Fruit fly (Drosophila melanogaster) whole organism, larva: ENCODE results near the gene CG32719.

Source experiments
- noc ChIP-seq: fragments of 200-800 bp; sonication (Bioruptor generic); optimal IDR thresholded peaks from 3 replicates; lab custom pipeline; 2019; ENCODE audit warnings: missing biosample characterization, mild to moderate bottlenecking, missing genetic modification characterization, moderate library complexity

Gene CG32719

dm6 chrX:7547892-7548291 lies at the start of gene CG32719:
TSS of gene CG32719 (minus strand) at chrX:7547992.
- TF ChIP-seq noc (tag; lab: Kevin White, UChicago) = no peak

dm6 chrX:7593051-7593450 lies 45.3 kb upstream of the CG32719 start:
- TF ChIP-seq noc (tag; lab: Kevin White, UChicago) = no peak

DNA sequence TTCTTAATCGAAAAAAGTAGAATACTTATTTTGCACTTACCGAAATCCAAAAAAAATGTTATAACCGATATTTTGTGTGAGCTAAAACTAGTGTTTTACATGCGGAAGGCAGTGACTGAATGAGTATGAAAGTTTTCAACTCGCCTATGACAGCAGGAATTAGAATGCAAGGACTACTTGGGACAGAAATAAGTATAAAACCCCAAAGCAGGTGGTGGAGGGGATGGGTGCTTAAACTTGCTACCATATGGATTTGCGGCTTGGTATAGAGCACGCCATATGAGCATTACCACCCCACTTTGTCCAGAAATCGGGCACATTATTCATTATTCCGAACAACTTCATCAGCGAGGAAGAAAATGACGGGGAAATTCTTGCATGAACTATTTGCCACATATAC lies 38.2 kb upstream of the CG32719 start, which contains the start of gene CG12689:
Gene CG12689 (minus strand): TSS at position 101 of the 400 bp plus-strand sequence.
- no peak for TF ChIP-seq noc (tag; lab: Kevin White, UChicago)

DNA sequence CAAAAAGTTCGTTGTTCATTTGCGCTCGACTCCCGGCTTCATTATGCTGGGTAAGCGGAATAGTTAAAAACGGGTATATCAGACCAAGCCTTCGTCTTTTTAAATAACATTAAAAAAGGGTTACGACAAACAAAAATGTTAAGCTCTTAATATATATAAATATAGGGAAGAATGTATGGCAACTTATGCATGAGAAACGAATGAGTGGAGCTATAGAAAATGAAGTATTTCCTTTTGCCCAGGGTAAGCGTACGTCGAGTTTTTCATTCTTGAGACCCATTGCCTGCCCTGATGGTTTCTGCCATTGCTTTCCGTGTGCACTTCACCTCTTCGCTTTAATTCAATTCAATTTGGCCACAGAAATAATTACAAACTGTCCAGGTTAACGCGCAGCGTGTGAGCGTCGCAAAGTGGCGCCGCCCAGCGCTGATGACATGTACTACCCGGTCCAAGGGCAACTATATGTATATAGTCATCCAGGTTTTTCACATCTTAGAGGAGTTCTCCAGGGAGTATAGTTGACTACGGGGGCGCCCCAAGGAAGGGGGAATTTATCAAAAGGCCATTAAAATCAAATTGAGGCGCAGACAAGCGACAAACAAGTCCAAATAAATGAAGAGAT lies 33.5 kb upstream of the CG32719 start:
- TF ChIP-seq noc (tag; lab: Kevin White, UChicago) = no peak

DNA sequence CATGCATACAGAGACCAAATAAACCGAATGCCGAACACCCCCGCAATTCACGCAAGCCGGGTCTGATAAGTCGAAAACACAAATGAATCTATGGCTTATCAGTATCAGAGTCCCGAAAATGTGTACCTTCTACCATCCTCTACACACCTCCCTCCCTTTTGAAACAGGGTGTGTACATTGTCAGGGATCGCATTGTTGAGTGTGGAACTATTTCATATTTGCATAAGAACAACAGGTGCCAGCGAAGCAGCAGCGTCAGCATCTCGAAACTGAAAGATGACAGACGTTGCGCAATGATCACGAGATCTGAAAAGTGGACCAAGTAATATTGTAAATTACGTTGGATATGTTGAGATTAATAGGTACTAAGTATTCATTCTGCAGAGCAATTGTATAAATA lies 32.0 kb upstream of the CG32719 start:
- TF ChIP-seq noc (tag; lab: Kevin White, UChicago) = no peak

dm6 chrX:7579023-7579422 lies 31.2 kb upstream of the CG32719 start:
- TF ChIP-seq noc (tag; lab: Kevin White, UChicago) = peak; percentile 42

- TF ChIP-seq noc (tag; lab: Kevin White, UChicago) = no peak
These were observed 26.2 kb upstream of the CG32719 start, which contains the start of gene CG11369 for dm6 chrX:7573990-7574389. TSS of gene CG11369 (plus strand) at chrX:7574290.

dm6 chrX:7571200-7571599 lies 23.4 kb upstream of the CG32719 start:
- no peak for TF ChIP-seq noc (tag; lab: Kevin White, UChicago)

dm6 chrX:7569708-7570107 lies 21.9 kb upstream of the CG32719 start:
- no peak for TF ChIP-seq noc (tag; lab: Kevin White, UChicago)

DNA sequence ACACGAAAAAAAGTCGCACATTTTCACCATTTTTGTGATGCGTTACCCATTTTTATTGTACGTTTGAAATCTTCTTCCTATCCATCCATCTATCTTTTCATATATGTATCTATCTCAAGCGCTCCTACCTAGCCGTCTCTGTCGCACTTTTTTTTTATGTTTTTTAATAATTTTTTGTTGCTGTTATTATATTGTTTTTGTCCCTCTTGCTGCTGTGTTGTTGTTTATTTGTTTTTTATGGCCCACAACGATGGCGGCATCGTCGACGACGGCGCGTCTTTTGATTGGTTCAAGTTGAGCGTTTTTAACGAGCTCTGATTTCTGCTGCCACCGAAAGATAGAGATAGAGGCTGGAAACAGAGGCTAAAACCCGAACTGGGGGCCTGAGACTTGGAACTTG lies 20.5 kb upstream of the CG32719 start:
- TF ChIP-seq noc (tag; lab: Kevin White, UChicago) = no peak

- no peak for TF ChIP-seq noc (tag; lab: Kevin White, UChicago)
These were observed 14.8 kb upstream of the CG32719 start for dm6 chrX:7562622-7563021.

- no peak for TF ChIP-seq noc (tag; lab: Kevin White, UChicago)
These were observed 12.9 kb upstream of the CG32719 start for dm6 chrX:7560720-7561119.

dm6 chrX:7559913-7560312 lies 12.1 kb upstream of the CG32719 start:
- no peak for TF ChIP-seq noc (tag; lab: Kevin White, UChicago)

DNA sequence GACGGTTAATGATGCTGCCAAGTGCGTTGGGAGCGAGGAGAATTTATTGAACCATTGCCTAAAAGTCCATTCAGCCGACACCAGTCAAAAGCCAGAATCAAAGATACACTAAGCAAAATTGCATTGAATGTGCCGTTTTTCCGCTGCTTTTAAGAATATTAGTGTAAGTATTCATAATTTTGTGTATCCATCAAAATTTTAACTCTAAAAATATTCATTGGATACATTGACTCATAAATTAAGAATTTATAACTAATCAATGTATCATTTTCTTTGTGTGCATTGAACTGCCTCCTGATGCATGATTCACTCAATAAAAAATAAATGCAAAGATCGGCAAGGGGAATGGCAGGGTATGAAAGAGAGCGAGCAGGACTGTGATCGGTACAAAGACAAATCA lies 10.9 kb upstream of the CG32719 start:
- TF ChIP-seq noc (tag; lab: Kevin White, UChicago) = no peak

- TF ChIP-seq noc (tag; lab: Kevin White, UChicago) = no peak
These were observed 9.9 kb upstream of the CG32719 start for dm6 chrX:7557652-7558051.

- TF ChIP-seq noc (tag; lab: Kevin White, UChicago) = no peak
These were observed 8.5 kb upstream of the CG32719 start for dm6 chrX:7556270-7556669.

dm6 chrX:7553446-7553845 lies 5.7 kb upstream of the CG32719 start:
- TF ChIP-seq noc (tag; lab: Kevin White, UChicago) = no peak

dm6 chrX:7552109-7552508 lies 4.3 kb upstream of the CG32719 start:
- TF ChIP-seq noc (tag; lab: Kevin White, UChicago) = no peak
